Worm (Caenorhabditis elegans): ENCODE results near the gene T05H10.4.
A peak's percentile ranks its signal among the peaks of the same experiment; 100 is the strongest.

DNA sequence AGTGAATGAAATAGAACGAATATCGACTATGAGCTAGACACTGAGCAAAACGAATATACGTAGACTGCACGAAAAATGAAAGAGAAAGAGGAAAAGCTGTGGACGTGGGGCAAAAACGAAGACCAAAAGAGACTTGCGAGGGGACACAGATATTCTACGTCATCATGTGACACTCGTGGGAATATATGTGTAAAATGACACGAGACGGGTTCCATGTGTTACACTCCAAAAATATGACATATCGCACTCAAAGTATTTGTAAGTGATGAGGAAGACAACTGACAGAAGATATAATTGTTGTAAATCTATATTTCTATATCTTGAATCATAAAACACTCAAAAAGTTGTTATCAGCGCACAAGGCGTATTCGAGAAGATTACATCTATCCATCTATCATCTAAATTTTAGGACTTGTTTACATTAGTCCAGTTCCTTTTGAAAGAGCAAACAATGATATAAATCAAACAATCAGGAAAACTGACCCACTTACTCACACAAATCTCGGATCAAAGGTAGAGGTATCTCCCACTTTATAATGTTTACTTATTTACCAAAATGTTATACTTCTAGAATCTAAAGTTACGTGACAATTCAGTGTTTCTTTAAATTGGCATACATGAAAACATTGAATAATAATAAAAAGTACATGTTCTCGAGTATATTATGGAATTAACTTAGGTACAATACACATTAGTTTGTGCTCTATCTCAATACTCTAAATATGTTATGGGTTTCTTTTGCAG, 19.0 kb downstream of the T05H10.4 start:
- TF ChIP-seq snpc-4 (tag; optimal IDR thresholded peaks at IDR 0.05), result no peak
- TF ChIP-seq zag-1 (tag; optimal IDR thresholded peaks at IDR 0.05), result no peak
- TF ChIP-seq nhr-12 (tag; optimal IDR thresholded peaks at IDR 0.05), result no peak
- peak; percentile 36 for TF ChIP-seq lin-39 (tag; optimal IDR thresholded peaks at IDR 0.05)
- peak; percentile 57 for TF ChIP-seq nhr-11 (tag; optimal IDR thresholded peaks at IDR 0.05)
- TF ChIP-seq lin-15B (tag; optimal IDR thresholded peaks at IDR 0.05), result peak; percentile 20
- peak; percentile 22 for TF ChIP-seq egl-27 (tag; optimal IDR thresholded peaks at IDR 0.05)
- no peak for TF ChIP-seq R02D3.7 (tag; optimal IDR thresholded peaks at IDR 0.05)
- TF ChIP-seq aly-2 (tag; optimal IDR thresholded peaks at IDR 0.05), result no peak
- TF ChIP-seq unc-62 (GFP tag; optimal IDR thresholded peaks at IDR 0.05), result peak; percentile 69

Data from whole organism, L3 larva.